Fruit fly (Drosophila melanogaster) whole organism, embryonic: ENCODE data around the gene CG5910.
A peak's percentile ranks its signal among the peaks of the same experiment; 100 is the strongest.

ENCODE experiments used
- CG10147 ChIP-seq: fragments of 200-800 bp; sonication (Bioruptor generic); optimal IDR thresholded peaks from 2 replicates; lab custom pipeline; 2019; ENCODE audit warnings: missing biosample characterization, mild to moderate bottlenecking, missing genetic modification characterization, moderate library complexity
- CG10267 ChIP-seq: fragments of 200-800 bp; sonication (Bioruptor generic); optimal IDR thresholded peaks from 2 replicates; lab custom pipeline; 2018; ENCODE audit warnings: missing biosample characterization, mild to moderate bottlenecking, missing genetic modification characterization, moderate library complexity
- CG10321 ChIP-seq: fragments of 200-800 bp; sonication (Bioruptor generic); IDR thresholded peaks from 2 replicates; pipeline ENCODE4 v1.3.6; 2022; ENCODE audit warnings: missing biosample characterization, missing genetic modification characterization
- CG12659 ChIP-seq: fragments of 200-800 bp; sonication (Bioruptor generic); optimal IDR thresholded peaks from 3 replicates; lab custom pipeline; 2017; ENCODE audit warnings: mild to moderate bottlenecking, missing biosample characterization, missing genetic modification reagents, missing genetic modification characterization
- CG15269 ChIP-seq: fragments of 200-800 bp; sonication (Bioruptor generic); optimal IDR thresholded peaks from 2 replicates; lab custom pipeline; 2018; ENCODE audit warnings: missing biosample characterization, mild to moderate bottlenecking, missing genetic modification characterization, moderate library complexity
- CG16779 ChIP-seq: fragments of 200-800 bp; sonication (Bioruptor generic); IDR thresholded peaks from 2 replicates; pipeline ENCODE4 v1.3.6; 2022; ENCODE audit warnings: missing biosample characterization, missing genetic modification characterization
- CG16815 ChIP-seq: fragments of 200-800 bp; sonication (Bioruptor generic); optimal IDR thresholded peaks from 3 replicates; lab custom pipeline; 2017; ENCODE audit warnings: missing biosample characterization, mild to moderate bottlenecking, missing genetic modification characterization
- CG17385 ChIP-seq: fragments of 200-800 bp; sonication (Bioruptor generic); optimal IDR thresholded peaks from 3 replicates; lab custom pipeline; 2018; ENCODE audit warnings: missing biosample characterization, mild to moderate bottlenecking, missing genetic modification characterization
- CG17829 ChIP-seq: fragments of 200-800 bp; optimal IDR thresholded peaks from 2 replicates; lab custom pipeline; 2019; ENCODE audit warnings: missing biosample characterization, mild to moderate bottlenecking, missing genetic modification characterization, moderate library complexity
- CG17912 ChIP-seq: fragments of 200-800 bp; sonication (Bioruptor generic); optimal IDR thresholded peaks from 2 replicates; lab custom pipeline; 2018; ENCODE audit warnings: missing biosample characterization, mild to moderate bottlenecking, missing genetic modification characterization
- CG33213 ChIP-seq: fragments of 200-800 bp; sonication (Bioruptor generic); optimal IDR thresholded peaks from 3 replicates; lab custom pipeline; 2016; ENCODE audit warnings: missing biosample characterization, missing genetic modification characterization
- CG42726 ChIP-seq: fragments of 200-800 bp; sonication (Bioruptor generic); IDR thresholded peaks from 2 replicates; pipeline ENCODE4 v1.3.6; 2022; ENCODE audit warnings: missing biosample characterization, missing genetic modification characterization; ENCODE audit not compliant: partially characterized antibody
- CG5180 ChIP-seq: fragments of 200-800 bp; sonication (Bioruptor generic); optimal IDR thresholded peaks from 3 replicates; lab custom pipeline; 2017; ENCODE audit warnings: missing biosample characterization, missing genetic modification characterization, mild to moderate bottlenecking, moderate library complexity, missing genetic modification reagents
- CG7357 ChIP-seq: fragments of 200-800 bp; sonication (Bioruptor generic); IDR thresholded peaks from 3 replicates; pipeline ENCODE4 v1.3.6; 2022; ENCODE audit warnings: missing biosample characterization, missing genetic modification characterization
- CG7556 ChIP-seq: fragments of 200-800 bp; sonication (Bioruptor generic); optimal IDR thresholded peaks from 2 replicates; lab custom pipeline; 2017; ENCODE audit warnings: missing biosample characterization, mild to moderate bottlenecking, missing genetic modification characterization
- CG7786 ChIP-seq: fragments of 200-800 bp; sonication (Bioruptor generic); optimal IDR thresholded peaks from 2 replicates; lab custom pipeline; 2016; ENCODE audit warnings: missing biosample characterization, missing genetic modification characterization
- CG8924 ChIP-seq: fragments of 200-800 bp; optimal IDR thresholded peaks from 3 replicates; lab custom pipeline; 2019; ENCODE audit warnings: missing biosample characterization, mild to moderate bottlenecking, missing genetic modification characterization, moderate library complexity
- Dref ChIP-seq: fragments of 200-800 bp; sonication (Bioruptor generic); IDR thresholded peaks from 2 replicates; pipeline ENCODE4 v1.3.6; 2022; ENCODE audit warnings: missing biosample characterization, missing genetic modification characterization
- Eip74EF ChIP-seq, 2 experiments: fragments of 200-800 bp in 1 of 2; fragments of >200 bp in 1 of 2; sonication (Bioruptor generic) in 1 of 2; optimal IDR thresholded peaks; 2 replicates each; lab custom pipeline; 2017 to 2019; ENCODE audit warnings: missing biosample characterization in 2 of 2, missing genetic modification characterization in 2 of 2, mild to moderate bottlenecking in 1 of 2, moderate library complexity in 1 of 2
- HHEX ChIP-seq: fragments of 200-800 bp; sonication (Bioruptor generic); optimal IDR thresholded peaks from 3 replicates; lab custom pipeline; 2017; ENCODE audit warnings: missing biosample characterization, mild to moderate bottlenecking, missing genetic modification characterization, missing genetic modification reagents
- HmgD ChIP-seq: fragments of 200-800 bp; sonication (Bioruptor generic); optimal IDR thresholded peaks from 3 replicates; lab custom pipeline; 2016; ENCODE audit warnings: missing biosample characterization, missing genetic modification characterization
- HmgZ ChIP-seq: fragments of 200-800 bp; sonication (Bioruptor generic); optimal IDR thresholded peaks from 2 replicates; lab custom pipeline; 2018; ENCODE audit warnings: missing biosample characterization, mild to moderate bottlenecking, missing genetic modification characterization
- Hr3 ChIP-seq: fragments of 200-800 bp; sonication (Bioruptor generic); optimal IDR thresholded peaks from 3 replicates; lab custom pipeline; 2016; ENCODE audit warnings: missing biosample characterization, missing genetic modification characterization
- Med ChIP-seq: fragments of 200-800 bp; sonication (Bioruptor generic); peaks from one replicate; lab custom pipeline; 2016; ENCODE audit warnings: missing biosample characterization, missing genetic modification characterization, mild to moderate bottlenecking, inconsistent platforms, moderate library complexity
- Meics ChIP-seq: fragments of 200-800 bp; sonication (Bioruptor generic); optimal IDR thresholded peaks from 2 replicates; lab custom pipeline; 2017; ENCODE audit warnings: missing biosample characterization, mild to moderate bottlenecking, missing genetic modification characterization
- Nf-YB ChIP-seq: fragments of 200-800 bp; sonication (Bioruptor generic); optimal IDR thresholded peaks from 3 replicates; lab custom pipeline; 2019; ENCODE audit warnings: missing biosample characterization, mild to moderate bottlenecking, missing genetic modification characterization, moderate library complexity
- Optix ChIP-seq: fragments of 200-800 bp; sonication (Bioruptor generic); IDR thresholded peaks from 3 replicates; pipeline ENCODE4 v1.3.6; 2022; ENCODE audit warnings: missing biosample characterization, missing genetic modification characterization
- Poxn ChIP-seq: fragments of 200-800 bp; sonication (Bioruptor generic); IDR thresholded peaks from 2 replicates; pipeline ENCODE4 v1.3.6; 2022; ENCODE audit warnings: missing biosample characterization, missing genetic modification characterization
- Ptx1 ChIP-seq: fragments of 200-800 bp; sonication (Bioruptor generic); IDR thresholded peaks from 2 replicates; pipeline ENCODE4 v1.3.6; 2022; ENCODE audit warnings: missing biosample characterization, missing genetic modification characterization
- Six4 ChIP-seq: fragments of 200-800 bp; sonication (Bioruptor generic); optimal IDR thresholded peaks from 2 replicates; lab custom pipeline; 2016; ENCODE audit warnings: missing biosample characterization, missing genetic modification characterization
- az2 ChIP-seq: fragments of 200-800 bp; sonication (Bioruptor generic); optimal IDR thresholded peaks from 3 replicates; lab custom pipeline; 2016; ENCODE audit warnings: missing biosample characterization, missing genetic modification characterization
- btn ChIP-seq: fragments of 200-800 bp; sonication (Bioruptor generic); optimal IDR thresholded peaks from 2 replicates; lab custom pipeline; 2016; ENCODE audit warnings: missing biosample characterization, missing genetic modification characterization
- dati ChIP-seq: fragments of 200-800 bp; sonication (Bioruptor generic); IDR thresholded peaks from 2 replicates; pipeline ENCODE4 v1.3.6; 2022; ENCODE audit warnings: missing biosample characterization, missing genetic modification characterization
- en ChIP-seq: fragments of 200-800 bp; sonication (Bioruptor generic); optimal IDR thresholded peaks from 2 replicates; lab custom pipeline; 2016; ENCODE audit warnings: missing biosample characterization, missing genetic modification characterization
- fd96Cb ChIP-seq: fragments of 200-800 bp; sonication (Bioruptor generic); optimal IDR thresholded peaks from 2 replicates; lab custom pipeline; 2018; ENCODE audit warnings: missing biosample characterization, mild to moderate bottlenecking, missing genetic modification characterization, moderate library complexity
- fru ChIP-seq: fragments of >200 bp; optimal IDR thresholded peaks from 2 replicates; lab custom pipeline; 2017
- gsb ChIP-seq: fragments of 200-800 bp; sonication (Bioruptor generic); IDR thresholded peaks from 2 replicates; pipeline ENCODE4 v1.3.6; 2022; ENCODE audit warnings: missing biosample characterization, missing genetic modification characterization
- ham ChIP-seq: fragments of 200-800 bp; sonication (Bioruptor generic); IDR thresholded peaks from 2 replicates; pipeline ENCODE4 v1.3.6; 2022; ENCODE audit warnings: missing biosample characterization, missing genetic modification characterization
- lola ChIP-seq, 3 experiments: fragments of >200 bp in 2 of 3; fragments of 200-800 bp in 1 of 3; sonication (Bioruptor generic) in 1 of 3; optimal IDR thresholded peaks; 2 replicates each; lab custom pipeline; 2017 to 2019; ENCODE audit warnings: missing biosample characterization in 3 of 3, missing genetic modification characterization in 3 of 3, mild to moderate bottlenecking in 1 of 3, moderate library complexity in 1 of 3
- maf-S ChIP-seq: fragments of 200-800 bp; sonication (Bioruptor generic); optimal IDR thresholded peaks from 2 replicates; lab custom pipeline; 2016; ENCODE audit warnings: missing biosample characterization, missing genetic modification characterization
- oc ChIP-seq: fragments of 200-800 bp; sonication (Bioruptor generic); optimal IDR thresholded peaks from 2 replicates; lab custom pipeline; 2018; ENCODE audit warnings: missing biosample characterization, mild to moderate bottlenecking, missing genetic modification characterization, moderate library complexity
- org-1 ChIP-seq: fragments of 200-800 bp; sonication (Bioruptor generic); optimal IDR thresholded peaks from 2 replicates; lab custom pipeline; 2017; ENCODE audit warnings: missing biosample characterization, missing genetic modification characterization
- phol ChIP-seq: fragments of 200-800 bp; sonication (Bioruptor generic); optimal IDR thresholded peaks from 3 replicates; lab custom pipeline; 2018; ENCODE audit warnings: missing biosample characterization, mild to moderate bottlenecking, missing genetic modification characterization, moderate library complexity
- row ChIP-seq: fragments of 200-800 bp; sonication (Bioruptor generic); IDR thresholded peaks from 3 replicates; pipeline ENCODE4 v1.3.6; 2022; ENCODE audit warnings: missing biosample characterization, missing genetic modification characterization
- shn ChIP-seq: fragments of 200-800 bp; sonication (Bioruptor generic); optimal IDR thresholded peaks from 3 replicates; lab custom pipeline; 2016; ENCODE audit warnings: missing biosample characterization, missing genetic modification characterization
- sob ChIP-seq: fragments of 200-800 bp; sonication (Bioruptor generic); IDR thresholded peaks from 2 replicates; pipeline ENCODE4 v1.3.6; 2022; ENCODE audit warnings: missing biosample characterization, missing genetic modification characterization
- ssp ChIP-seq: fragments of 200-800 bp; sonication (Bioruptor generic); IDR thresholded peaks from 2 replicates; pipeline ENCODE4 v1.3.6; 2022; ENCODE audit warnings: missing biosample characterization, missing genetic modification characterization
- unpg ChIP-seq: fragments of 200-800 bp; sonication (Bioruptor generic); optimal IDR thresholded peaks from 3 replicates; lab custom pipeline; 2018; ENCODE audit warnings: missing biosample characterization, mild to moderate bottlenecking, missing genetic modification characterization, moderate library complexity
- yki ChIP-seq: fragments of >200 bp; optimal IDR thresholded peaks from 3 replicates; lab custom pipeline; 2018
- zen ChIP-seq: fragments of 200-800 bp; sonication (Bioruptor generic); optimal IDR thresholded peaks from 3 replicates; lab custom pipeline; 2018; ENCODE audit warnings: missing biosample characterization, mild to moderate bottlenecking, missing genetic modification characterization, moderate library complexity

The CG5910 gene

DNA sequence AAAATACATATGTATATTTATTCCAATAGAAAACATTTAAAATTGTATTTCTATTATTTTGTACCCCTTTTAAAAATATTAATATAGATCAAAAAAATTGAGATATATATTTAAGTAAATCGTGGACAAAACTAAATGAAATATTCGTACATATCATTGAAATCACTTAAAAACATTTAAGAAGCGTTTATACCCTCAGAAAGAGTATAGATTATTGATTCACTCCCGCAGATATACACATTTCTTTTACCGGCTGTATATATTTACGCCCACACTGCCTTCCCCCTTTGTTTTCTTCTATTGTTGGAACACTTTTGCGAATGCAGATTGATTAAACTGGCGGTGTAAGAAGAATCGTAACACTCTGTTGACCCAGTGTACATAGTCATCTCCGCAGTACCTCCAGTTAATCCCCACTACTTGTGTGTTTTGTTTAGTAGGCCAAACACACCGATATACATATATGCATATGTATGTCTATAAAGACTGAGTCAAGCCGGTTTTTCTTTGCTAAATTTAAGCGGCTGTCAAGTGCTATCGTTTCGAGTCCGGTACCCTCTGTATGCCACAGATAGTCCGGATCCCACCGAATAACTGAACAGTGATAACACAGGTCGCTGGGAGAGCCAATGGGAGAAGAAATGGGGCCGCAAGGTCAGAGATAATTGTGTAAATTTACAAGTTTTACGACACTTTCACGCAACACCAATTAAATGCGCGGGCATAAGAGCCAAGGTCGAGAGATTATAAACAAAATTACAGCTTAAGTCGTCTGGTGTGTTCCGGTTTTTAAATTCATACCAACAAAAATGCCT is 29.5 kb downstream of the CG5910 start (continued):
- TF ChIP-seq lola (GFP tag; optimal IDR thresholded peaks at IDR 0.05; lab: Kevin White, UChicago) = peak in 1 of 3 experiments; percentile 49
- TF ChIP-seq CG16815 (GFP tag; lab: Kevin White, UChicago) = no peak
- TF ChIP-seq zen (tag; lab: Kevin White, UChicago) = peak; percentile 25
- peak; percentile 44 for TF ChIP-seq CG7556
- peak; percentile 33 for TF ChIP-seq Nf-YB
- peak; percentile 45 for TF ChIP-seq btn (GFP tag; lab: Kevin White, UChicago)
- TF ChIP-seq gsb (GFP tag; lab: Robert Waterston, UW) = no peak
- peak; percentile 14 for TF ChIP-seq HmgZ
- TF ChIP-seq sob (GFP tag; lab: Robert Waterston, UW) = no peak
- no peak for TF ChIP-seq CG7357 (GFP tag; lab: Robert Waterston, UW)
- peak; percentile 58 for TF ChIP-seq oc (tag; lab: Kevin White, UChicago)
- TF ChIP-seq en (GFP tag; lab: Kevin White, UChicago) = peak; percentile 31
- TF ChIP-seq CG16779 = no peak
- TF ChIP-seq CG17912 (GFP tag; lab: Kevin White, UChicago) = peak; percentile 64
- TF ChIP-seq CG12659 (GFP tag; lab: Kevin White, UChicago) = peak; percentile 25
- TF ChIP-seq CG10267 = no peak
- no peak for TF ChIP-seq HmgD (GFP tag; lab: Kevin White, UChicago)
- peak; percentile 35; the same call in 1 of the 2 replicates for TF ChIP-seq Ptx1
- no peak for TF ChIP-seq Optix (GFP tag; lab: Robert Waterston, UW)
- TF ChIP-seq dati (GFP tag; lab: Robert Waterston, UW) = no peak
- no peak for TF ChIP-seq fd96Cb (tag; lab: Kevin White, UChicago)
- TF ChIP-seq CG10147 (GFP tag; lab: Kevin White, UChicago) = no peak
- no peak for TF ChIP-seq CG15269 (tag; lab: Kevin White, UChicago)
- peak; percentile 41 for TF ChIP-seq CG8924 (tag; lab: Kevin White, UChicago)
- TF ChIP-seq Poxn (GFP tag; lab: Robert Waterston, UW) = no peak
- TF ChIP-seq Meics (GFP tag; lab: Kevin White, UChicago) = peak; percentile 83
- peak; percentile 75 for TF ChIP-seq HHEX
- TF ChIP-seq ssp (GFP tag; lab: Robert Waterston, UW) = no peak
- TF ChIP-seq CG17385 (GFP tag; lab: Kevin White, UChicago) = peak; percentile 43
- peak; percentile 40 for TF ChIP-seq shn (GFP tag; lab: Kevin White, UChicago)
- no peak for TF ChIP-seq CG5180 (GFP tag; lab: Kevin White, UChicago)
- TF ChIP-seq phol (tag; lab: Kevin White, UChicago) = peak; percentile 31
- TF ChIP-seq CG7786 (GFP tag; lab: Kevin White, UChicago) = peak; percentile 32
- peak; percentile 42 for TF ChIP-seq maf-S
- TF ChIP-seq Hr3 (GFP tag; lab: Kevin White, UChicago) = no peak
- peak; percentile 17 for TF ChIP-seq unpg (GFP tag; lab: Kevin White, UChicago)
- TF ChIP-seq org-1 (GFP tag; lab: Kevin White, UChicago) = peak; percentile 76
- TF ChIP-seq fru (lab: Kevin White, UChicago) = no peak
- TF ChIP-seq az2 (GFP tag; lab: Kevin White, UChicago) = no peak
- no peak for TF ChIP-seq Dref (GFP tag; lab: Robert Waterston, UW)
- TF ChIP-seq yki (lab: Kevin White, UChicago) = no peak
- no peak for TF ChIP-seq CG17829
- TF ChIP-seq CG10321 (GFP tag; lab: Robert Waterston, UW) = 0 out of 2 replicates have a peak, but pooled peaks have one; percentile 14
- no peak for TF ChIP-seq Six4 (GFP tag; lab: Kevin White, UChicago)
- TF ChIP-seq row = no peak; the same call in 1 of the 3 replicates
- no peak for TF ChIP-seq CG42726
- TF ChIP-seq CG33213 (GFP tag; lab: Kevin White, UChicago) = peak; percentile 67
- peak in 1 of 2 experiments; percentile 13 for TF ChIP-seq Eip74EF (GFP tag; optimal IDR thresholded peaks at IDR 0.05; lab: Kevin White, UChicago)
- TF ChIP-seq Med (GFP tag; lab: Kevin White, UChicago) = peak; percentile 96
- no peak for TF ChIP-seq ham (GFP tag; lab: Robert Waterston, UW)
